Worm (Caenorhabditis elegans) whole organism, young adult: ENCODE results near the gene Y47D3B.4.

ENCODE experiments used
- C17E4.6 ChIP-seq: fragments of 200-800 bp; sonication (Bioruptor generic); IDR thresholded peaks from 2 replicates; pipeline ENCODE4 v1.3.6; 2022; ENCODE audit warnings: missing genetic modification reagents, missing genetic modification characterization, missing compliant biosample characterization
- F22D6.2 ChIP-seq: sonication (generic microtip); optimal IDR thresholded peaks from 2 replicates; lab custom pipeline; 2016; ENCODE audit warnings: mild to moderate bottlenecking, missing genetic modification characterization, missing compliant biosample characterization
- F33H1.4 ChIP-seq: fragments of 200-800 bp; sonication (Bioruptor generic); IDR thresholded peaks from 2 replicates; pipeline ENCODE4 v1.3.6; 2022; ENCODE audit warnings: missing genetic modification reagents, missing genetic modification characterization, missing compliant biosample characterization
- F57A8.1 ChIP-seq: fragments of 200-800 bp; sonication (Bioruptor generic); optimal IDR thresholded peaks from 2 replicates; lab custom pipeline; 2018; ENCODE audit warnings: mild to moderate bottlenecking, missing genetic modification characterization, moderate library complexity, missing compliant biosample characterization
- K11D2.4 ChIP-seq: fragments of 200-800 bp; sonication (Bioruptor generic); IDR thresholded peaks from 2 replicates; pipeline ENCODE4 v1.3.6; 2022; ENCODE audit warnings: missing genetic modification reagents, missing genetic modification characterization, missing compliant biosample characterization
- T07F8.4 ChIP-seq: sonication (generic microtip); optimal IDR thresholded peaks from 2 replicates; lab custom pipeline; 2016; ENCODE audit warnings: mild to moderate bottlenecking, missing genetic modification characterization, moderate library complexity, missing compliant biosample characterization
- Y53G8AR.9 ChIP-seq: fragments of 200-800 bp; sonication (Bioruptor generic); conservative IDR thresholded peaks from 2 replicates; pipeline ENCODE4 v1.3.6; 2022; ENCODE audit warnings: missing genetic modification reagents, missing genetic modification characterization, missing compliant biosample characterization
- Y56A3A.18 ChIP-seq: fragments of 200-800 bp; sonication (Bioruptor generic); IDR thresholded peaks from 2 replicates; pipeline ENCODE4 v1.3.6; 2022; ENCODE audit warnings: missing genetic modification reagents, missing genetic modification characterization, missing compliant biosample characterization
- ama-1 ChIP-seq, 3 experiments: fragments of 150-350 bp in 1 of 3; sonication (generic microtip) in 2 of 3; optimal IDR thresholded peaks; 2 replicates each; lab custom pipeline; 2014 to 2018; ENCODE audit warnings: missing biosample characterization in 2 of 3, missing genetic modification characterization in 2 of 3, missing genetic modification reagents in 2 of 3
- ccch-3 ChIP-seq: fragments of 200-800 bp; sonication (Bioruptor generic); optimal IDR thresholded peaks from 2 replicates; lab custom pipeline; 2018; ENCODE audit warnings: mild to moderate bottlenecking, missing genetic modification characterization, missing compliant biosample characterization
- ceh-79 ChIP-seq: sonication (generic microtip); optimal IDR thresholded peaks from 2 replicates; lab custom pipeline; 2017; ENCODE audit warnings: mild to moderate bottlenecking, missing genetic modification characterization, missing compliant biosample characterization
- ceh-91 ChIP-seq: fragments of 200-800 bp; sonication (Bioruptor generic); IDR thresholded peaks from 2 replicates; pipeline ENCODE4 v1.3.6; 2022; ENCODE audit warnings: missing genetic modification reagents, missing genetic modification characterization, missing compliant biosample characterization
- chd-7 ChIP-seq: sonication (generic microtip); optimal IDR thresholded peaks from 2 replicates; lab custom pipeline; 2016; ENCODE audit warnings: mild to moderate bottlenecking, missing genetic modification characterization, moderate library complexity, missing compliant biosample characterization
- dpl-1 ChIP-seq: fragments of 150-350 bp; optimal IDR thresholded peaks from 2 replicates; lab custom pipeline; 2014; ENCODE audit warnings: missing biosample characterization, missing genetic modification reagents, missing genetic modification characterization
- efl-1 ChIP-seq: fragments of 150-350 bp; optimal IDR thresholded peaks from 2 replicates; lab custom pipeline; 2014; ENCODE audit warnings: missing biosample characterization, missing genetic modification reagents, missing genetic modification characterization
- egrh-3 ChIP-seq: fragments of 200-800 bp; sonication (Bioruptor generic); IDR thresholded peaks from 2 replicates; pipeline ENCODE4 v1.3.6; 2022; ENCODE audit warnings: missing genetic modification reagents, missing genetic modification characterization, missing compliant biosample characterization
- fkh-3 ChIP-seq: sonication (generic microtip); optimal IDR thresholded peaks from 2 replicates; lab custom pipeline; 2016; ENCODE audit warnings: mild to moderate bottlenecking, missing genetic modification characterization, missing compliant biosample characterization
- gei-17 ChIP-seq: fragments of 200-800 bp; sonication (Bioruptor generic); optimal IDR thresholded peaks from 2 replicates; lab custom pipeline; 2018; ENCODE audit warnings: mild to moderate bottlenecking, missing genetic modification characterization, missing compliant biosample characterization
- hlh-12 ChIP-seq: sonication (generic microtip); optimal IDR thresholded peaks from 2 replicates; lab custom pipeline; 2016; ENCODE audit warnings: missing genetic modification characterization, missing compliant biosample characterization
- hsf-1 ChIP-seq: fragments of 200-800 bp; sonication (Bioruptor generic); IDR thresholded peaks from 2 replicates; pipeline ENCODE4 v1.3.6; 2022; ENCODE audit warnings: missing genetic modification reagents, missing genetic modification characterization, missing compliant biosample characterization
- let-607 ChIP-seq, 2 experiments: fragments of 200-800 bp in 1 of 2; sonication (Bioruptor generic) in 1 of 2; sonication (generic microtip) in 1 of 2; optimal IDR thresholded peaks; 2 replicates each; lab custom pipeline; 2016 to 2018; ENCODE audit warnings: mild to moderate bottlenecking in 2 of 2, missing compliant biosample characterization in 2 of 2, missing genetic modification characterization in 2 of 2, moderate library complexity in 2 of 2, missing genotype in 1 of 2
- lir-1 ChIP-seq: fragments of 200-800 bp; sonication (Bioruptor generic); conservative IDR thresholded peaks from 2 replicates; pipeline ENCODE4 v1.3.6; 2022; ENCODE audit warnings: missing genetic modification reagents, missing genetic modification characterization, missing compliant biosample characterization
- madf-6 ChIP-seq: fragments of 200-800 bp; sonication (Bioruptor generic); IDR thresholded peaks from 2 replicates; pipeline ENCODE4 v1.3.6; 2022; ENCODE audit warnings: missing genetic modification reagents, missing genetic modification characterization, missing compliant biosample characterization
- madf-8 ChIP-seq: fragments of 200-800 bp; sonication (Bioruptor generic); conservative IDR thresholded peaks from 2 replicates; pipeline ENCODE4 v1.3.6; 2022; ENCODE audit warnings: missing genetic modification reagents, missing genetic modification characterization, missing compliant biosample characterization
- mel-28 ChIP-seq: sonication (generic microtip); optimal IDR thresholded peaks from 2 replicates; lab custom pipeline; 2016; ENCODE audit warnings: borderline replicate concordance, mild to moderate bottlenecking, missing genetic modification characterization, missing compliant biosample characterization
- mes-4 ChIP-seq: sonication (generic microtip); optimal IDR thresholded peaks from 2 replicates; lab custom pipeline; 2016; ENCODE audit warnings: missing genotype, missing genetic modification characterization, missing compliant biosample characterization
- nhr-120 ChIP-seq: fragments of 200-800 bp; sonication (Bioruptor generic); IDR thresholded peaks from 2 replicates; pipeline ENCODE4 v1.3.6; 2022; ENCODE audit warnings: missing genetic modification characterization, missing compliant biosample characterization
- rcor-1 ChIP-seq: fragments of 200-800 bp; sonication (Bioruptor generic); IDR thresholded peaks from 2 replicates; pipeline ENCODE4 v1.3.6; 2022; ENCODE audit warnings: missing genetic modification reagents, missing genetic modification characterization, missing compliant biosample characterization
- snpc-1.3 ChIP-seq: sonication (generic microtip); optimal IDR thresholded peaks from 2 replicates; lab custom pipeline; 2017; ENCODE audit warnings: missing genetic modification characterization, mild to moderate bottlenecking, missing compliant biosample characterization, antibody characterized with exemption, moderate library complexity, missing genotype, missing genetic modification reagents; ENCODE audit not compliant: insufficient read depth
- tbp1 ChIP-seq: fragments of 200-800 bp; sonication (Bioruptor generic); optimal IDR thresholded peaks from 2 replicates; lab custom pipeline; 2018; ENCODE audit warnings: mild to moderate bottlenecking, missing genetic modification characterization, missing compliant biosample characterization
- tbx-9 ChIP-seq: sonication (generic microtip); optimal IDR thresholded peaks from 2 replicates; lab custom pipeline; 2016; ENCODE audit warnings: borderline replicate concordance, missing genetic modification characterization, inconsistent platforms, missing compliant biosample characterization
- ztf-22 ChIP-seq: fragments of 200-800 bp; sonication (Bioruptor generic); optimal IDR thresholded peaks from 2 replicates; lab custom pipeline; 2018; ENCODE audit warnings: mild to moderate bottlenecking, missing genetic modification characterization, moderate library complexity, missing compliant biosample characterization

Y47D3B.4 gene

ce11 chrIII:11392740-11393139 lies 12.4 kb upstream of the Y47D3B.4 start:
- no peak for TF ChIP-seq K11D2.4
- TF ChIP-seq mel-28 (tag; lab: Kevin White, UChicago) = no peak
- no peak for TF ChIP-seq T07F8.4 (tag; lab: Kevin White, UChicago)
- no peak for TF ChIP-seq dpl-1 (GFP tag; lab: Kevin White, UChicago)
- no peak for TF ChIP-seq chd-7 (tag; lab: Kevin White, UChicago)
- no peak for TF ChIP-seq ama-1 (optimal IDR thresholded peaks at IDR 0.05; lab: Kevin White, UChicago)
- no peak for TF ChIP-seq ama-1 (GFP tag; optimal IDR thresholded peaks at IDR 0.05; lab: Kevin White, UChicago)
- TF ChIP-seq let-607 (tag; optimal IDR thresholded peaks at IDR 0.05; lab: Kevin White, UChicago) = no peak
- TF ChIP-seq mes-4 = no peak
- no peak for TF ChIP-seq snpc-1.3 (tag; lab: Kevin White, UChicago)
- TF ChIP-seq gei-17 = no peak
- TF ChIP-seq, all 124 proteins: peak for 0

- TF ChIP-seq Y53G8AR.9 (GFP tag; lab: Robert Waterston, UW) (no peak), Y56A3A.18 (GFP tag; lab: Robert Waterston, UW) (no peak), F33H1.4 (GFP tag; lab: Robert Waterston, UW) (no peak)
Observed at ce11 chrIII:11393162-11393561, 12.0 kb upstream of the Y47D3B.4 start, which contains the start of gene nlp-21. Gene nlp-21, minus strand, starts transcription at chrIII:11393262.

- TF ChIP-seq hlh-12 (tag; lab: Kevin White, UChicago) = no peak
- no peak for TF ChIP-seq egrh-3
- no peak for TF ChIP-seq ccch-3
- no peak for TF ChIP-seq C17E4.6 (GFP tag; lab: Robert Waterston, UW)
- no peak for TF ChIP-seq gei-17
- TF ChIP-seq madf-6 (GFP tag; lab: Robert Waterston, UW) = no peak
- no peak for TF ChIP-seq nhr-120 (GFP tag; lab: Robert Waterston, UW)
- TF ChIP-seq efl-1 (GFP tag; lab: Kevin White, UChicago) = no peak
- TF ChIP-seq lir-1 (GFP tag; lab: Robert Waterston, UW) = no peak
- no peak for TF ChIP-seq hsf-1 (GFP tag; lab: Robert Waterston, UW)
- no peak for TF ChIP-seq F22D6.2
- TF ChIP-seq snpc-1.3 (tag; lab: Kevin White, UChicago) = no peak
- TF ChIP-seq tbp1 = no peak
- no peak for TF ChIP-seq fkh-3 (tag; lab: Kevin White, UChicago)
- TF ChIP-seq Y56A3A.18 (GFP tag; lab: Robert Waterston, UW) = no peak
- TF ChIP-seq rcor-1 (GFP tag; lab: Robert Waterston, UW) = no peak
- TF ChIP-seq madf-8 (GFP tag; lab: Robert Waterston, UW) = no peak
Observed at ce11 chrIII:11397499-11397898, 7.7 kb upstream of the Y47D3B.4 start, which contains the start of gene Y47D3B.3. Gene Y47D3B.3, plus strand, starts transcription at chrIII:11397799.

- TF ChIP-seq mes-4 = no peak
- TF ChIP-seq ceh-91 (GFP tag; lab: Robert Waterston, UW) = no peak
- no peak for TF ChIP-seq ceh-79 (tag; lab: Kevin White, UChicago)
- TF ChIP-seq madf-8 (GFP tag; lab: Robert Waterston, UW) = no peak
- TF ChIP-seq, all 124 proteins: peak for 0
Observed at ce11 chrIII:11402717-11403116, 2.4 kb upstream of the Y47D3B.4 start, which contains the start of gene Y47D3B.12. Gene Y47D3B.12, plus strand, starts transcription at chrIII:11403017.

- TF ChIP-seq ztf-22 (GFP tag; lab: Kevin White, UChicago) (no peak), F57A8.1 (GFP tag; lab: Kevin White, UChicago) (no peak), tbx-9 (no peak)
Observed at ce11 chrIII:11410378-11410777, 5.2 kb downstream of the Y47D3B.4 start, which contains the start of gene twk-31. Gene twk-31, plus strand, starts transcription at chrIII:11410678.
